Fruit fly (Drosophila melanogaster) whole organism, larva: ENCODE results near the gene CG17734.
A peak's percentile ranks its signal among the peaks of the same experiment; 100 is the strongest.

Source experiments
- noc ChIP-seq: fragments of 200-800 bp; sonication (Bioruptor generic); optimal IDR thresholded peaks from 3 replicates; lab custom pipeline; 2019; ENCODE audit warnings: missing biosample characterization, mild to moderate bottlenecking, missing genetic modification characterization, moderate library complexity

CG17734 gene

dm6 chr3R:11236041-11236440, 7.8 kb downstream of the CG17734 start, which contains the start of gene CG31441:
Gene CG31441, plus strand, starts transcription at chr3R:11236286.
- no peak for TF ChIP-seq noc (tag; lab: Kevin White, UChicago)

DNA sequence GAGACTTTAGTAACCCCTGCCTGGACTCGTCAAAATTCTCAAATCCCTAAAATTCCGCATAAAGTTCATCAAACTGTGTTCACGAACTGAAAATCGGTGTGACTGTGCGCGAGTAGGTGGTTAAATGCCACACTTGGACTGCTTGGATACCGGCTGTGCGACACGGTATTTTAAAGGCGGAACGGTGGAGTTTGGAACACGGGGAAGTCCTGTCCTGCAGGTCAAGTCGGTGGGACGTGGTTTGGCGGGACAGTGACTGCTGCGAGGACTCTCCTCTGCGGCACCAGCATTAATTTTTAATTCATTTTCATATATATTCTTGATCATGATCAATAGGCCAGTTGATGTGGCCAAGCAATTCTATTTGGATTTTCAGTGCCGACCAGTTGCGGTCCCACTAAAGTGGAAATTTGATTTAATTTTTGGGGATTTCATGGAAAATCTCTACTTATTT, 8.9 kb downstream of the CG17734 start, which contains the start of the genes Arfip and CG17721:
Gene Arfip, minus strand, starts transcription at position 96 of the 454 bp plus-strand sequence.
Gene CG17721, plus strand, starts transcription at position 223 of the 454 bp plus-strand sequence.
- no peak for TF ChIP-seq noc (tag; lab: Kevin White, UChicago)

dm6 chr3R:11231705-11232261, 12.0 kb downstream of the CG17734 start, which contains the start of the genes CG17187 and Dph3:
Gene CG17187, minus strand, starts transcription at chr3R:11231879.
Gene Dph3, plus strand, starts transcription at chr3R:11231912.
- no peak for TF ChIP-seq noc (tag; lab: Kevin White, UChicago)

dm6 chr3R:11231037-11231436, 12.8 kb downstream of the CG17734 start:
- TF ChIP-seq noc (tag; lab: Kevin White, UChicago) = no peak

- TF ChIP-seq noc (tag; lab: Kevin White, UChicago) = no peak
Observed at dm6 chr3R:11230392-11230791, 13.4 kb downstream of the CG17734 start, which contains the start of gene GCC88. Gene GCC88, minus strand, starts transcription at chr3R:11230600.

DNA sequence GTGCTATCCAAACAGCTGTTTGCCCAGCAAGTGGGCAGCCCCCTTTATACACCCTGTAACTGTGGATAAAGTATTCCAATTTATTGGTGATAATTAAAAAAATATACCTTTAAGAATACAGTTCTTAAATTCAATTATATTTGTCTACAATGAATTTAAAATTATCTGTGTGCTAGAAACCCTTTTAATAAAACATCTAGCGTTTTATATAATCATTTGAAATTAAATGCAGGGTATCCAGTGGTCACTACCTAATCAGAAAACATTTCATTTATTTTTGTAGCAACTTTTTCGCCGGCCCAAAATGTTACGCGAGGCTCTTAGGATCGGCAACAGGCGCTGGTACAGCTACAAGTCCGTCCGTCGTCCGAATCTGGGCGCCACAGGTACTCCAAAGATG, 17.3 kb downstream of the CG17734 start, which contains the start of gene CG17726:
Gene CG17726, plus strand, starts transcription at position 267 of the 400 bp plus-strand sequence.
- peak; percentile 95 for TF ChIP-seq noc (tag; lab: Kevin White, UChicago)

DNA sequence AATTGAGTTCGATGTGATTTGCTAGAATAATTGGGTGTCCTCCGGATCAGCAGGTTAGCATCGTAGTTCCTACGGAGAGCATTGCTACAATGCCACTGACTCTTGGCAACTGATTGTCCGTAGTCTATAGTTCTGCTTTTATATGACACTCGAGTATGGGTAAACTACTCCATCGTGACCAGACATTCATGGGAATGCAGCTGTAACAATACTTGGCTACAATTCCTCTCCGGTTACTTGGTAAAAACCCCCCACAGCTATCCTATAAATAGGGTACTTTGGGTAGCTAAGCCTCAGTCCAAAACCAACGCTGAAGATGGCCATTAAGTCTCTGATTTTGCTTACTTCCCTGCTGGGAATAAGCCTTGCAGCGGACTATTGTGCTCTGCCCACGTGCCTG, 18.6 kb downstream of the CG17734 start, which contains the start of gene scpr-C:
Gene scpr-C, plus strand, starts transcription at position 301 of the 400 bp plus-strand sequence.
- no peak for TF ChIP-seq noc (tag; lab: Kevin White, UChicago)

DNA sequence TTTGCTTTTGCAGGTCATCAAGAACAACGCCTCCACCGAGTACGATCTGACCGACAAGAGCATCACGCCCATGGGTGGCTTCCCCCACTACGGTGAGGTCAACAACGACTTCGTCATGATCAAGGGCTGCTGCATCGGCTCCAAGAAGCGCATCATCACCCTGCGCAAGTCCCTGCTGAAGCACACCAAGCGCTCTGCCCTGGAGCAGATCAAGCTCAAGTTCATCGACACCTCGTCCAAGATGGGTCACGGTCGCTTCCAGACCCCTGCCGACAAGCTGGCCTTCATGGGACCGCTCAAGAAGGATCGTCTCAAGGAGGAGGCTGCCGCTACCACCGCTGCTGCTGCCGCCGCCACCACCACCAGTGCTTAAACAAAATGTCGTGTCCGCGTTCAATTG, 19.3 kb downstream of the CG17734 start:
- no peak for TF ChIP-seq noc (tag; lab: Kevin White, UChicago)

dm6 chr3R:11222587-11222986, 21.2 kb downstream of the CG17734 start:
- no peak for TF ChIP-seq noc (tag; lab: Kevin White, UChicago)

DNA sequence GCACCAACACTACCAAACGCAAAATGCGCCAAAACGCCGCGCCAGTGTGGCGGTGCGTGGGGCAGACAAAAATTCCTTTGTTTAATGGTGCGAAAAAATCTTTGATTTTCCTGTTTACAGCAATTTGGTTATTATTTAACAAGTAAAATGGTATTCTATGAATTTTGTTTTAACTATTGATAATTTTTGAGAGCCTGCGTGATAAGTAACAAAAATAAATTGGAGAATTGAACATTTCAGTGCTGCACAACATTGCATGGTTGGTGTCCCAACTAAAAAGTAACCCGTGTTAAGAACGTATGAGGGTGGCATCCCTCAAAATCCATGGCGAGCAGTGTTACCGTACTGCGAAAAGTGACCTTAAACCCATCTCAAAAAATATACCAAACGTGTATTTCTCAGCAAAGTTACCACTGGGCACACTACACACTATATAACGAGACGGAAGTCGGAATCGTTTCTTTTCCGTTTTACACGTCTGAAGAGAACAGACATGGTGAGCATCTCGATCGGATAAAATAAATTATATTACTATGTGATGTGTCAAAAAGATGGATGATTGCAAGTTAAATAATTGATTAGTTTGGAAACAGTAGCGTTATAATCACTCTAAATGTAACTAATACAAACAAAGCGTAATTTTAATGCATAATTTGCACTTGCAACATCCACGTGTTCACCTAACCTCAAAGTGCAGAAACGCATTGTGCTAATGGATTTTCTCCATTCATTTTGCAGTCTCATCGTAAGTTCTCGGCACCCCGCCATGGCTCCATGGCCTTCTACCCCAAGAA, 22.2 kb downstream of the CG17734 start, which contains the start of the genes CG6693 and RpL3:
Gene CG6693, minus strand, starts transcription at position 203 of the 794 bp plus-strand sequence.
Gene RpL3, plus strand, starts transcription at position 458 of the 794 bp plus-strand sequence.
- peak; percentile 55 for TF ChIP-seq noc (tag; lab: Kevin White, UChicago)

DNA sequence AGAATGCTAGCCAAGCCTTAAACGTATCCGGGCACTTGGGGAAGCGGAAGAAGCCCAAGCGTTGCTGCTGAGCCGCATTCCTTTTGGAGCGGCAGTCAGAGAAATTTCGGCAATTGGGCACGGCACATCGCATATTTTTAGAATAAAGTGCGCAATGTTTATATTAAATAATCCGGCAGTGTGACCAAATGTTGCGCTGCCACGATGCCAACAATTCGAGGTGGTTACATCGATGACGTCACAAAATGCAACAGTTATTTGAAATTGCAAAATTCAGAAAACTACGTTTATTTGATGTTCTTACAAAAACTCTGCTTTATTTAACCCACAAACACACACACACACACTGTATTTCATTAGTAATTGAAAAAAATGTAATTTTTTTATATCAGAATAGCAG, 23.9 kb downstream of the CG17734 start, which contains the start of gene CG6689:
Gene CG6689, minus strand, starts transcription at position 182 of the 400 bp plus-strand sequence.
- TF ChIP-seq noc (tag; lab: Kevin White, UChicago) = no peak

- peak; percentile 69 for TF ChIP-seq noc (tag; lab: Kevin White, UChicago)
Observed at dm6 chr3R:11216156-11216630, 27.6 kb downstream of the CG17734 start, which contains the start of the genes RpS25 and CG4820. Gene RpS25, minus strand, starts transcription at chr3R:11216287. Gene CG4820, plus strand, starts transcription at chr3R:11216535.

DNA sequence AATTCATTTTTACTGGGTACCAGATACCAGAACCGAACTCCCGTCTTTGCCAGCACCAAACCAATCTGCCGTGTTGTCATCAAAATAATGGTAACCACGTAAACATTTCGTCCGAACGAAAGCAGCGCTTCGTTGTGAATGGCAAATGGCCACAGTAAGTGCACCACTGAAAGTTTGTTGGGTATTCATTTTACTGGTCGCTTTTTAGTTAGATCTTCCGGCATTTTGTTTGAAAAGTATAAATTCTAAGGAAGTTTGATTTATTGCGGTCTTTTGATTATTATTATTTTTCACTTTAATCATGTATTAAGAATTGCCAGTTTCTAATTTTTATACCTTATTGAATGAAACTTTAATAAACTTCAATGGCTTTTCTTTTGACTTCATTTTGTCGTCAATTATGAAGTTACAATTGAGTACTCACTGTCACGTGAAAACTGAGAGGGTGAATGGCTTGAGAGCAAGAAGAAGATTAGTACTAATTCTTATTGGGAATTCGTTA, 29.3 kb downstream of the CG17734 start, which contains the start of gene ZnT86D:
Gene ZnT86D, minus strand, starts transcription at position 91 of the 502 bp plus-strand sequence.
- TF ChIP-seq noc (tag; lab: Kevin White, UChicago) = peak; percentile 85

DNA sequence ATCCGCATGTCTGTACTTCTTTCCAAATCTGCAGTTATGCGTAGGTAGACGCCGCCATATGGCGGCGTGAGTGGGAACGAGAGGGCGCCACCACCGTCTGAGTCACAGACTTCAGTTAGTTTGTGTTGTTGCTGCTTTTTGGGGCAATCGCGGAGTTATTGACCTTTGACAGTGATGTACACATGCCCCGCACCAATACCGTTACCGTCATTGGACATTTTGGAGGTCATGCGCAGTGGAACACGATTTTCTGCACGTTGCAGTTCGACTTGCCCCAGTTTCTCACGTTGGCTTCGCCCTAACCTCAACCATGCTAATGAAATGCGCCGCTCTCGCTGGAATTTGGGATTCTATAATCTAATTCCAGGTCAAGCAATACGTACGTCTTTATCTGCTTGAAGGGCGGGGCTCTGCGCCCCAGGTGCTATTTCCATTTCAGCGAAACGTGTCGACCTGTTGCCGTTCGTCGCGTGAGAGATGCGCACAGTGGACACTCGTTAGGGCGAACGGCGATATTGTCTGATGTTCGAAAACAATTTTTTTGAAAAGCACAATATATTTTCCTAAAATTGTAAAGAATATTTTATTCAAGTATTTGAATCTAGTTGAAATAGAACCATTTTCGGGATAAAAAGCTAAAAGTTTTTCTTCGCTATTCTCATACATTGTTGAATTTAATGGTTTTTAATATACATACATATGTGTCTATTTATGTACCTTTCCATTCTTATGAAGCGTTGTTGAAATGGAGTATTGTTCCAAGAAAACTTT, 32.3 kb downstream of the CG17734 start:
- TF ChIP-seq noc (tag; lab: Kevin White, UChicago) = peak; percentile 68
